Fruit fly (Drosophila melanogaster) whole organism, embryonic: Measurements from ENCODE around the gene CG17362.

Source experiments
- Asciz ChIP-seq: fragments of 200-800 bp; sonication (Bioruptor generic); optimal IDR thresholded peaks from 2 replicates; lab custom pipeline; 2017; ENCODE audit warnings: missing biosample characterization, mild to moderate bottlenecking, missing genetic modification characterization, missing genetic modification reagents
- CG10147 ChIP-seq: fragments of 200-800 bp; sonication (Bioruptor generic); optimal IDR thresholded peaks from 2 replicates; lab custom pipeline; 2019; ENCODE audit warnings: missing biosample characterization, mild to moderate bottlenecking, missing genetic modification characterization, moderate library complexity
- CG10462 ChIP-seq: fragments of 200-800 bp; sonication (Bioruptor generic); optimal IDR thresholded peaks from 2 replicates; lab custom pipeline; 2016; ENCODE audit warnings: missing biosample characterization, missing genetic modification characterization
- CG12155 ChIP-seq: fragments of 200-800 bp; sonication (Bioruptor generic); optimal IDR thresholded peaks from 3 replicates; lab custom pipeline; 2016; ENCODE audit warnings: missing biosample characterization, missing genetic modification characterization
- CG12769 ChIP-seq: fragments of 200-800 bp; sonication (Bioruptor generic); optimal IDR thresholded peaks from 2 replicates; lab custom pipeline; 2019; ENCODE audit warnings: missing biosample characterization, mild to moderate bottlenecking, missing genetic modification characterization, moderate library complexity
- CG14441 ChIP-seq: fragments of 200-800 bp; sonication (Bioruptor generic); IDR thresholded peaks from 2 replicates; pipeline ENCODE4 v1.3.6; 2022; ENCODE audit warnings: missing biosample characterization, missing genetic modification characterization
- CG1647 ChIP-seq: fragments of 200-800 bp; sonication (Bioruptor generic); optimal IDR thresholded peaks from 3 replicates; lab custom pipeline; 2016; ENCODE audit warnings: missing biosample characterization, missing genetic modification characterization
- CG16815 ChIP-seq: fragments of 200-800 bp; sonication (Bioruptor generic); optimal IDR thresholded peaks from 3 replicates; lab custom pipeline; 2017; ENCODE audit warnings: missing biosample characterization, mild to moderate bottlenecking, missing genetic modification characterization
- CG30431 ChIP-seq: fragments of 200-800 bp; sonication (Bioruptor generic); optimal IDR thresholded peaks from 2 replicates; lab custom pipeline; 2017; ENCODE audit warnings: missing biosample characterization, missing genetic modification characterization
- CG31365 ChIP-seq: fragments of 200-800 bp; sonication (Bioruptor generic); optimal IDR thresholded peaks from 2 replicates; lab custom pipeline; 2018; ENCODE audit warnings: missing biosample characterization, mild to moderate bottlenecking, missing genetic modification characterization
- CG31388 ChIP-seq: fragments of 200-800 bp; sonication (Bioruptor generic); optimal IDR thresholded peaks from 2 replicates; lab custom pipeline; 2016; ENCODE audit warnings: missing biosample characterization, missing genetic modification characterization
- CG31441 ChIP-seq: fragments of 200-800 bp; sonication (Bioruptor generic); IDR thresholded peaks from 2 replicates; pipeline ENCODE4 v1.3.6; 2022; ENCODE audit warnings: missing biosample characterization, missing genetic modification characterization
- CG3838 ChIP-seq: fragments of 200-800 bp; sonication (Bioruptor generic); optimal IDR thresholded peaks from 3 replicates; lab custom pipeline; 2016; ENCODE audit warnings: missing biosample characterization, missing genetic modification characterization
- CG3995 ChIP-seq: fragments of 200-800 bp; sonication (Bioruptor generic); optimal IDR thresholded peaks from 3 replicates; lab custom pipeline; 2016; ENCODE audit warnings: missing biosample characterization, missing genetic modification characterization
- CG4730 ChIP-seq: fragments of 200-800 bp; sonication (Bioruptor generic); IDR thresholded peaks from 2 replicates; pipeline ENCODE4 v1.3.6; 2022; ENCODE audit warnings: missing biosample characterization, missing genetic modification characterization
- CG6254 ChIP-seq: fragments of 200-800 bp; sonication (Bioruptor generic); optimal IDR thresholded peaks from 3 replicates; lab custom pipeline; 2017; ENCODE audit warnings: mild to moderate bottlenecking, missing biosample characterization, missing genetic modification reagents, missing genetic modification characterization
- CG6854 ChIP-seq: fragments of 200-800 bp; sonication (Bioruptor generic); optimal IDR thresholded peaks from 3 replicates; lab custom pipeline; 2017; ENCODE audit warnings: missing biosample characterization, mild to moderate bottlenecking, missing genetic modification characterization
- CG8765 ChIP-seq: fragments of 200-800 bp; sonication (Bioruptor generic); IDR thresholded peaks from 2 replicates; pipeline ENCODE4 v1.3.6; 2022; ENCODE audit warnings: missing biosample characterization, missing genetic modification characterization
- Chrac-16 ChIP-seq: fragments of 200-800 bp; sonication (Bioruptor generic); optimal IDR thresholded peaks from 3 replicates; lab custom pipeline; 2016; ENCODE audit warnings: missing biosample characterization, missing genetic modification characterization
- Dek ChIP-seq: fragments of 200-800 bp; sonication (Bioruptor generic); optimal IDR thresholded peaks from 3 replicates; lab custom pipeline; 2019; ENCODE audit warnings: missing biosample characterization, mild to moderate bottlenecking, missing genetic modification characterization, moderate library complexity
- Dfd ChIP-seq, 2 experiments: fragments of >200 bp; optimal IDR thresholded peaks; 2 replicates each; lab custom pipeline; 2017; ENCODE audit warnings: missing biosample characterization in 2 of 2, missing genetic modification characterization in 2 of 2
- Dp ChIP-seq: fragments of 200-800 bp; sonication (Bioruptor generic); optimal IDR thresholded peaks from 2 replicates; lab custom pipeline; 2018; ENCODE audit warnings: missing biosample characterization, mild to moderate bottlenecking, missing genetic modification characterization, moderate library complexity
- Eip74EF ChIP-seq, 2 experiments: fragments of 200-800 bp in 1 of 2; fragments of >200 bp in 1 of 2; sonication (Bioruptor generic) in 1 of 2; optimal IDR thresholded peaks; 2 replicates each; lab custom pipeline; 2017 to 2019; ENCODE audit warnings: missing biosample characterization in 2 of 2, missing genetic modification characterization in 2 of 2, mild to moderate bottlenecking in 1 of 2, moderate library complexity in 1 of 2
- Ets65A ChIP-seq: fragments of 200-800 bp; sonication (Bioruptor generic); peaks from one replicate; lab custom pipeline; 2016; ENCODE audit warnings: missing biosample characterization, missing genetic modification characterization
- Fer1 ChIP-seq: fragments of 200-800 bp; sonication (Bioruptor generic); optimal IDR thresholded peaks from 2 replicates; lab custom pipeline; 2017; ENCODE audit warnings: missing biosample characterization, mild to moderate bottlenecking, missing genetic modification characterization
- Mrtf ChIP-seq: fragments of 200-800 bp; sonication (Bioruptor generic); IDR thresholded peaks from 3 replicates; pipeline ENCODE4 v1.3.6; 2022; ENCODE audit warnings: missing biosample characterization, missing genetic modification characterization
- Sox102F ChIP-seq: fragments of 200-800 bp; sonication (Bioruptor generic); optimal IDR thresholded peaks from 2 replicates; lab custom pipeline; 2018; ENCODE audit warnings: missing biosample characterization, mild to moderate bottlenecking, missing genetic modification characterization, moderate library complexity
- Ssrp ChIP-seq: fragments of 200-800 bp; sonication (Bioruptor generic); optimal IDR thresholded peaks from 2 replicates; lab custom pipeline; 2018; ENCODE audit warnings: missing biosample characterization, mild to moderate bottlenecking, missing genetic modification characterization, moderate library complexity
- amos ChIP-seq: fragments of 200-800 bp; sonication (Bioruptor generic); IDR thresholded peaks from 2 replicates; pipeline ENCODE4 v1.3.6; 2022; ENCODE audit warnings: missing biosample characterization, missing genetic modification characterization; ENCODE audit not compliant: partially characterized antibody
- ash1 ChIP-seq: fragments of 200-800 bp; sonication (Bioruptor generic); optimal IDR thresholded peaks from 2 replicates; lab custom pipeline; 2018; ENCODE audit warnings: missing biosample characterization, mild to moderate bottlenecking, missing genetic modification characterization
- bsh ChIP-seq, 2 experiments: fragments of 200-800 bp; sonication (Bioruptor generic); optimal IDR thresholded peaks; 2 replicates each; lab custom pipeline; 2017 to 2018; ENCODE audit warnings: mild to moderate bottlenecking in 2 of 2, missing biosample characterization in 2 of 2, missing genetic modification characterization in 2 of 2, moderate library complexity in 1 of 2
- cg ChIP-seq: fragments of 200-800 bp; sonication (Bioruptor generic); optimal IDR thresholded peaks from 3 replicates; lab custom pipeline; 2019; ENCODE audit warnings: missing biosample characterization, mild to moderate bottlenecking, missing genetic modification characterization, moderate library complexity
- chn ChIP-seq: fragments of 200-800 bp; sonication (Bioruptor generic); optimal IDR thresholded peaks from 2 replicates; lab custom pipeline; 2016; ENCODE audit warnings: missing biosample characterization, missing genetic modification characterization
- dysf ChIP-seq: fragments of 200-800 bp; sonication (Bioruptor generic); IDR thresholded peaks from 3 replicates; pipeline ENCODE4 v1.3.6; 2022; ENCODE audit warnings: missing biosample characterization, missing genetic modification characterization
- eve ChIP-seq, 2 experiments: fragments of >200 bp; optimal IDR thresholded peaks; 2 replicates each; lab custom pipeline; 2017; ENCODE audit warnings: missing biosample characterization in 2 of 2, missing genetic modification characterization in 2 of 2
- ham ChIP-seq: fragments of 200-800 bp; sonication (Bioruptor generic); IDR thresholded peaks from 2 replicates; pipeline ENCODE4 v1.3.6; 2022; ENCODE audit warnings: missing biosample characterization, missing genetic modification characterization
- hkb ChIP-seq, 2 experiments: fragments of 200-800 bp in 1 of 2; fragments of >200 bp in 1 of 2; sonication (Bioruptor generic) in 1 of 2; IDR thresholded peaks in 1 of 2; optimal IDR thresholded peaks in 1 of 2; 2 replicates each; pipeline versions ENCODE4 v1.3.6 to Lab custom; 2017 to 2022; ENCODE audit warnings: missing biosample characterization in 1 of 2, missing genetic modification characterization in 1 of 2
- lbe ChIP-seq: fragments of 200-800 bp; sonication (Bioruptor generic); optimal IDR thresholded peaks from 2 replicates; lab custom pipeline; 2016; ENCODE audit warnings: missing biosample characterization, mild to moderate bottlenecking, missing genetic modification characterization
- mirr ChIP-seq: fragments of 200-800 bp; sonication (Bioruptor generic); optimal IDR thresholded peaks from 3 replicates; lab custom pipeline; 2018; ENCODE audit warnings: missing biosample characterization, mild to moderate bottlenecking, missing genetic modification characterization
- nau ChIP-seq: fragments of 200-800 bp; sonication (Bioruptor generic); optimal IDR thresholded peaks from 3 replicates; lab custom pipeline; 2017; ENCODE audit warnings: missing biosample characterization, mild to moderate bottlenecking, missing genetic modification characterization, missing genetic modification reagents
- nmo ChIP-seq: fragments of 200-800 bp; sonication (Bioruptor generic); optimal IDR thresholded peaks from 2 replicates; lab custom pipeline; 2018; ENCODE audit warnings: missing biosample characterization, mild to moderate bottlenecking, missing genetic modification characterization, moderate library complexity
- row ChIP-seq: fragments of 200-800 bp; sonication (Bioruptor generic); IDR thresholded peaks from 3 replicates; pipeline ENCODE4 v1.3.6; 2022; ENCODE audit warnings: missing biosample characterization, missing genetic modification characterization
- run ChIP-seq: fragments of 200-800 bp; sonication (Bioruptor generic); optimal IDR thresholded peaks from 3 replicates; lab custom pipeline; 2018; ENCODE audit warnings: missing biosample characterization, mild to moderate bottlenecking, missing genetic modification characterization
- salm ChIP-seq: fragments of 200-800 bp; sonication (Bioruptor generic); optimal IDR thresholded peaks from 2 replicates; lab custom pipeline; 2018; ENCODE audit warnings: missing biosample characterization, mild to moderate bottlenecking, missing genetic modification characterization
- sens ChIP-seq: fragments of 200-800 bp; sonication (Bioruptor generic); peaks from one replicate; lab custom pipeline; 2016; ENCODE audit warnings: missing biosample characterization, missing genetic modification characterization
- slou ChIP-seq: fragments of 200-800 bp; sonication (Bioruptor generic); optimal IDR thresholded peaks from 3 replicates; lab custom pipeline; 2016; ENCODE audit warnings: missing biosample characterization, missing genetic modification characterization
- sob ChIP-seq: fragments of 200-800 bp; sonication (Bioruptor generic); IDR thresholded peaks from 2 replicates; pipeline ENCODE4 v1.3.6; 2022; ENCODE audit warnings: missing biosample characterization, missing genetic modification characterization
- toy ChIP-seq: fragments of 200-800 bp; sonication (Bioruptor generic); IDR thresholded peaks from 2 replicates; pipeline ENCODE4 v1.3.6; 2022; ENCODE audit warnings: missing biosample characterization, missing genetic modification characterization
- vfl ChIP-seq: fragments of 200-800 bp; sonication (Bioruptor generic); optimal IDR thresholded peaks from 2 replicates; lab custom pipeline; 2016; ENCODE audit warnings: missing biosample characterization, missing genetic modification characterization
- vvl ChIP-seq: fragments of 200-800 bp; sonication (Bioruptor generic); IDR thresholded peaks from 2 replicates; pipeline ENCODE4 v1.3.6; 2022; ENCODE audit warnings: missing biosample characterization, missing genetic modification characterization

Gene CG17362

DNA sequence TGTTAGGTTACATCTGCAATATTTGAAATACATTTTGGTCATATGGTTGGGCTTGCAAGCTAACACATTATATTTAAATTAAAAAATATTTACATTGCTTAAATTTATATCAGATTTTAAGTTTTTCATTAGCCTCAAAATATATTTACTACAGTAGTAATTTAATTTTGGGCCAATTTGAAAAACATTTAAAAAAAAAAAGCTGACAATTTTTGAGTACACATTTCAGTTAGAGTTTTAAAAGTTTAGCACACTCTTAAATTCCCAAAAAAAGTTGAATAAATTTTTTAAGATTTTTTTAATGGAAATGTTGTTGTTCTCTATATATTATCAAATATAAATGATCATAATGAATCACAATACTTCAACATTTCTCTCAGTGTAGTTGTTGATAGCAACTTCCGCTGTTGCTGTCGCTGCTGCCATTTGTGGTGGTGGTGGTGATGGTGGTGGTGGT, 29.2 kb upstream of the CG17362 start (continued):
- TF ChIP-seq CG4730 (GFP tag; lab: Robert Waterston, UW) (0 out of 2 replicates have a peak, but pooled peaks have one; percentile 25), CG10462 (peak; percentile 60), mirr (no peak), Ets65A (peak; percentile 44), sens (GFP tag; lab: Kevin White, UChicago) (peak; percentile 90), slou (GFP tag; lab: Kevin White, UChicago) (peak; percentile 3), salm (tag; lab: Kevin White, UChicago) (peak; percentile 43), Fer1 (peak; percentile 46), CG10147 (GFP tag; lab: Kevin White, UChicago) (peak; percentile 63), Dp (GFP tag; lab: Kevin White, UChicago) (no peak), ham (no peak), CG31388 (GFP tag; lab: Kevin White, UChicago) (peak; percentile 60), cg (GFP tag; lab: Kevin White, UChicago) (no peak), sob (GFP tag; lab: Robert Waterston, UW) (no peak), CG8765 (GFP tag; lab: Robert Waterston, UW) (peak; percentile 24; the same call in 1 of the 2 replicates), CG6254 (GFP tag; lab: Kevin White, UChicago) (peak; percentile 63), hkb (optimal IDR thresholded peaks at IDR 0.05; lab: Kevin White, UChicago) (no peak), hkb (GFP tag; IDR thresholded peaks at IDR 0.05; lab: Robert Waterston, UW) (peak; percentile 63), toy (GFP tag; lab: Robert Waterston, UW) (no peak), Dek (tag; lab: Kevin White, UChicago) (peak; percentile 42), CG14441 (no peak), CG12769 (tag; lab: Kevin White, UChicago) (no peak), run (tag; lab: Kevin White, UChicago) (peak; percentile 46), lbe (no peak), eve (GFP tag; optimal IDR thresholded peaks at IDR 0.05; lab: Kevin White, UChicago) (peak in 1 of 2 experiments; percentile 74), CG3995 (GFP tag; lab: Kevin White, UChicago) (no peak), ash1 (GFP tag; lab: Kevin White, UChicago) (no peak), Chrac-16 (GFP tag; lab: Kevin White, UChicago) (peak; percentile 62), CG16815 (GFP tag; lab: Kevin White, UChicago) (peak; percentile 75), Sox102F (GFP tag; lab: Kevin White, UChicago) (peak; percentile 90), Ssrp (tag; lab: Kevin White, UChicago) (peak; percentile 77), Dfd (GFP tag; optimal IDR thresholded peaks at IDR 0.05; lab: Kevin White, UChicago) (no peak), CG12155 (GFP tag; lab: Kevin White, UChicago) (peak; percentile 43), row (GFP tag; lab: Robert Waterston, UW) (peak; percentile 59), CG31365 (no peak), vfl (no peak), Mrtf (GFP tag; lab: Robert Waterston, UW) (no peak), bsh (GFP tag; optimal IDR thresholded peaks at IDR 0.05; lab: Kevin White, UChicago) (peak in 1 of 2 experiments; percentile 76), nmo (GFP tag; lab: Kevin White, UChicago) (peak; percentile 76), CG3838 (GFP tag; lab: Kevin White, UChicago) (no peak), amos (GFP tag; lab: Robert Waterston, UW) (no peak), chn (GFP tag; lab: Kevin White, UChicago) (peak; percentile 61), CG6854 (no peak), CG31441 (GFP tag; lab: Robert Waterston, UW) (peak; percentile 85), Eip74EF (GFP tag; optimal IDR thresholded peaks at IDR 0.05; lab: Kevin White, UChicago) (peak in 1 of 2 experiments; percentile 70), vvl (GFP tag; lab: Robert Waterston, UW) (peak; percentile 42; the same call in 1 of the 2 replicates), dysf (peak; percentile 51), nau (peak; percentile 19), Asciz (GFP tag; lab: Kevin White, UChicago) (peak; percentile 80), CG30431 (peak; percentile 56), CG1647 (GFP tag; lab: Kevin White, UChicago) (no peak)
